Fruit fly (Drosophila melanogaster) whole organism, embryonic: ENCODE measurements around the gene RpLP1.
A peak's percentile ranks its signal among the peaks of the same experiment; 100 is the strongest.

Experiments used
- Abd-B ChIP-seq: fragments of 200-800 bp; sonication (Bioruptor generic); optimal IDR thresholded peaks from 2 replicates; lab custom pipeline; 2018; ENCODE audit warnings: missing biosample characterization, mild to moderate bottlenecking, missing genetic modification characterization, moderate library complexity
- Aef1 ChIP-seq: fragments of 200-800 bp; sonication (Bioruptor generic); IDR thresholded peaks from 3 replicates; pipeline ENCODE4 v1.3.6; 2022; ENCODE audit warnings: missing biosample characterization, missing genetic modification characterization
- Atf-2 ChIP-seq: fragments of 200-800 bp; sonication (Bioruptor generic); optimal IDR thresholded peaks from 2 replicates; lab custom pipeline; 2016; ENCODE audit warnings: missing biosample characterization, missing genetic modification characterization
- Awh ChIP-seq: fragments of 200-800 bp; sonication (Bioruptor generic); IDR thresholded peaks from 2 replicates; pipeline ENCODE4, ENCODE4 v1.3.6; 2022; ENCODE audit warnings: missing biosample characterization, missing genetic modification characterization
- BEAF-32 ChIP-seq: fragments of 200-800 bp; sonication (Bioruptor generic); optimal IDR thresholded peaks from 3 replicates; lab custom pipeline; 2017; ENCODE audit warnings: missing biosample characterization, missing genetic modification characterization, mild to moderate bottlenecking, moderate library complexity, missing genetic modification reagents
- CG10543 ChIP-seq: fragments of 200-800 bp; sonication (Bioruptor generic); optimal IDR thresholded peaks from 3 replicates; lab custom pipeline; 2017; ENCODE audit warnings: missing biosample characterization, mild to moderate bottlenecking, missing genetic modification characterization, moderate library complexity
- CG11093 ChIP-seq: fragments of 200-800 bp; sonication (Bioruptor generic); IDR thresholded peaks from 3 replicates; pipeline ENCODE4 v1.3.6; 2022; ENCODE audit warnings: missing biosample characterization, missing genetic modification characterization
- CG2120 ChIP-seq: fragments of 200-800 bp; sonication (Bioruptor generic); optimal IDR thresholded peaks from 3 replicates; lab custom pipeline; 2016; ENCODE audit warnings: missing biosample characterization, missing genetic modification characterization
- CG2202 ChIP-seq: fragments of 200-800 bp; sonication (Bioruptor generic); optimal IDR thresholded peaks from 2 replicates; lab custom pipeline; 2018; ENCODE audit warnings: missing biosample characterization, mild to moderate bottlenecking, missing genetic modification characterization
- CG31441 ChIP-seq: fragments of 200-800 bp; sonication (Bioruptor generic); IDR thresholded peaks from 2 replicates; pipeline ENCODE4 v1.3.6; 2022; ENCODE audit warnings: missing biosample characterization, missing genetic modification characterization
- CG3163 ChIP-seq: fragments of 200-800 bp; sonication (Bioruptor generic); optimal IDR thresholded peaks from 3 replicates; lab custom pipeline; 2016; ENCODE audit warnings: missing biosample characterization, missing genetic modification characterization
- CG34376 ChIP-seq: fragments of 200-800 bp; sonication (Bioruptor generic); optimal IDR thresholded peaks from 2 replicates; lab custom pipeline; 2018; ENCODE audit warnings: missing biosample characterization, mild to moderate bottlenecking, missing genetic modification characterization
- CG43689 ChIP-seq: fragments of 200-800 bp; sonication (Bioruptor generic); IDR thresholded peaks from 2 replicates; pipeline ENCODE4 v1.3.6; 2022; ENCODE audit warnings: missing biosample characterization, missing genetic modification characterization
- CG6654 ChIP-seq: fragments of 200-800 bp; sonication (Bioruptor generic); optimal IDR thresholded peaks from 2 replicates; lab custom pipeline; 2017; ENCODE audit warnings: missing biosample characterization, mild to moderate bottlenecking, missing genetic modification characterization
- CG6689 ChIP-seq: fragments of 200-800 bp; sonication (Bioruptor generic); IDR thresholded peaks from 2 replicates; pipeline ENCODE4 v1.3.6; 2022; ENCODE audit warnings: missing biosample characterization, missing genetic modification characterization
- CG8924 ChIP-seq: fragments of 200-800 bp; optimal IDR thresholded peaks from 3 replicates; lab custom pipeline; 2019; ENCODE audit warnings: missing biosample characterization, mild to moderate bottlenecking, missing genetic modification characterization, moderate library complexity
- CG9609 ChIP-seq: fragments of 200-800 bp; sonication (Bioruptor generic); optimal IDR thresholded peaks from 3 replicates; lab custom pipeline; 2016; ENCODE audit warnings: missing biosample characterization, missing genetic modification characterization
- CG9797 ChIP-seq: fragments of 200-800 bp; sonication (Bioruptor generic); optimal IDR thresholded peaks from 3 replicates; lab custom pipeline; 2018; ENCODE audit warnings: missing biosample characterization, mild to moderate bottlenecking, missing genetic modification characterization
- Chrac-16 ChIP-seq: fragments of 200-800 bp; sonication (Bioruptor generic); optimal IDR thresholded peaks from 3 replicates; lab custom pipeline; 2016; ENCODE audit warnings: missing biosample characterization, missing genetic modification characterization
- Dip3 ChIP-seq: fragments of 200-800 bp; sonication (Bioruptor generic); optimal IDR thresholded peaks from 3 replicates; lab custom pipeline; 2016; ENCODE audit warnings: missing biosample characterization, missing genetic modification characterization
- E2f2 ChIP-seq: fragments of 200-800 bp; sonication (Bioruptor generic); IDR thresholded peaks from 2 replicates; pipeline ENCODE4 v1.3.6; 2022; ENCODE audit warnings: missing biosample characterization, missing genetic modification characterization
- H15 ChIP-seq: fragments of 200-800 bp; sonication (Bioruptor generic); IDR thresholded peaks from 3 replicates; pipeline ENCODE4 v1.3.6; 2022; ENCODE audit warnings: missing biosample characterization, missing genetic modification characterization
- Hr78 ChIP-seq, 2 experiments: fragments of 200-800 bp in 1 of 2; fragments of >200 bp in 1 of 2; sonication (Bioruptor generic) in 1 of 2; optimal IDR thresholded peaks; 2 replicates each; lab custom pipeline; 2017 to 2019; ENCODE audit warnings: missing biosample characterization in 2 of 2, missing genetic modification characterization in 2 of 2, mild to moderate bottlenecking in 1 of 2, moderate library complexity in 1 of 2
- MTF-1 ChIP-seq: fragments of 200-800 bp; sonication (Bioruptor generic); optimal IDR thresholded peaks from 2 replicates; lab custom pipeline; 2018; ENCODE audit warnings: missing biosample characterization, mild to moderate bottlenecking, missing genetic modification characterization, borderline replicate concordance
- NfI ChIP-seq: fragments of 200-800 bp; sonication (Bioruptor generic); optimal IDR thresholded peaks from 3 replicates; lab custom pipeline; 2018; ENCODE audit warnings: missing biosample characterization, mild to moderate bottlenecking, missing genetic modification characterization, moderate library complexity
- PHDP ChIP-seq: fragments of 200-800 bp; sonication (Bioruptor generic); optimal IDR thresholded peaks from 3 replicates; lab custom pipeline; 2018; ENCODE audit warnings: missing biosample characterization, mild to moderate bottlenecking, missing genetic modification characterization, moderate library complexity
- Rfx ChIP-seq: fragments of 200-800 bp; sonication (Bioruptor generic); IDR thresholded peaks from 2 replicates; pipeline ENCODE4 v1.3.6; 2022; ENCODE audit warnings: missing biosample characterization, missing genetic modification characterization
- Spps ChIP-seq: fragments of 200-800 bp; sonication (Bioruptor generic); optimal IDR thresholded peaks from 2 replicates; lab custom pipeline; 2018; ENCODE audit warnings: missing biosample characterization, mild to moderate bottlenecking, missing genetic modification characterization
- Vsx1 ChIP-seq: fragments of 200-800 bp; sonication (Bioruptor generic); optimal IDR thresholded peaks from 2 replicates; lab custom pipeline; 2017; ENCODE audit warnings: missing biosample characterization, mild to moderate bottlenecking, missing genetic modification characterization, missing genetic modification reagents
- Xbp1 ChIP-seq: fragments of 200-800 bp; sonication (Bioruptor generic); optimal IDR thresholded peaks from 3 replicates; lab custom pipeline; 2016; ENCODE audit warnings: missing biosample characterization, mild to moderate bottlenecking, missing genetic modification characterization
- YL-1 ChIP-seq: fragments of 200-800 bp; sonication (Bioruptor generic); optimal IDR thresholded peaks from 3 replicates; lab custom pipeline; 2017; ENCODE audit warnings: missing biosample characterization, mild to moderate bottlenecking, missing genetic modification characterization
- al ChIP-seq: fragments of 200-800 bp; sonication (Bioruptor generic); IDR thresholded peaks from 2 replicates; pipeline ENCODE4 v1.3.6; 2022; ENCODE audit warnings: missing biosample characterization, missing genetic modification characterization
- aop ChIP-seq: fragments of 200-800 bp; sonication (Bioruptor generic); IDR thresholded peaks from 2 replicates; pipeline ENCODE4 v1.3.6; 2022; ENCODE audit warnings: missing biosample characterization, missing genetic modification characterization
- cad ChIP-seq: fragments of >200 bp; optimal IDR thresholded peaks from 2 replicates; lab custom pipeline; 2017; ENCODE audit warnings: missing biosample characterization, missing genetic modification characterization
- cato ChIP-seq: fragments of 200-800 bp; sonication (Bioruptor generic); optimal IDR thresholded peaks from 2 replicates; lab custom pipeline; 2016; ENCODE audit warnings: missing biosample characterization, missing genetic modification characterization, borderline replicate concordance
- cg ChIP-seq: fragments of 200-800 bp; sonication (Bioruptor generic); optimal IDR thresholded peaks from 3 replicates; lab custom pipeline; 2019; ENCODE audit warnings: missing biosample characterization, mild to moderate bottlenecking, missing genetic modification characterization, moderate library complexity
- dm ChIP-seq: fragments of 200-800 bp; sonication (Bioruptor generic); optimal IDR thresholded peaks from 3 replicates; lab custom pipeline; 2016; ENCODE audit warnings: missing biosample characterization, missing genetic modification characterization
- grn ChIP-seq: fragments of 200-800 bp; sonication (Bioruptor generic); optimal IDR thresholded peaks from 3 replicates; lab custom pipeline; 2017; ENCODE audit warnings: missing biosample characterization, missing genetic modification characterization
- insv ChIP-seq, 2 experiments: fragments of 200-800 bp; sonication (Bioruptor generic); optimal IDR thresholded peaks; 3 replicates each; lab custom pipeline; 2016 to 2018; ENCODE audit warnings: missing biosample characterization in 2 of 2, missing genetic modification characterization in 2 of 2
- kay ChIP-seq: fragments of 200-800 bp; sonication (Bioruptor generic); optimal IDR thresholded peaks from 2 replicates; lab custom pipeline; 2016; ENCODE audit warnings: missing biosample characterization, missing genetic modification characterization
- klu ChIP-seq: fragments of 200-800 bp; sonication (Bioruptor generic); IDR thresholded peaks from 2 replicates; pipeline ENCODE4 v1.3.6; 2022; ENCODE audit warnings: missing biosample characterization, missing genetic modification characterization
- kni ChIP-seq: fragments of 200-800 bp; sonication (Bioruptor generic); optimal IDR thresholded peaks from 3 replicates; lab custom pipeline; 2017; ENCODE audit warnings: mild to moderate bottlenecking, missing biosample characterization, missing genetic modification reagents, missing genetic modification characterization
- lov ChIP-seq, 2 experiments: fragments of 200-800 bp in 1 of 2; fragments of >200 bp in 1 of 2; sonication (Bioruptor generic) in 1 of 2; IDR thresholded peaks in 1 of 2; optimal IDR thresholded peaks in 1 of 2; 2 replicates in 1 of 2; 3 replicates in 1 of 2; pipeline versions ENCODE4 v1.3.6 to Lab custom; 2017 to 2022; ENCODE audit warnings: missing biosample characterization in 1 of 2, missing genetic modification characterization in 1 of 2
- luna ChIP-seq: fragments of 200-800 bp; sonication (Bioruptor generic); optimal IDR thresholded peaks from 2 replicates; lab custom pipeline; 2016; ENCODE audit warnings: missing biosample characterization, missing genetic modification characterization
- mld ChIP-seq: fragments of 200-800 bp; sonication (Bioruptor generic); IDR thresholded peaks from 3 replicates; pipeline ENCODE4 v1.3.6; 2022; ENCODE audit warnings: missing biosample characterization, missing genetic modification characterization; ENCODE audit not compliant: partially characterized antibody
- oc ChIP-seq: fragments of 200-800 bp; sonication (Bioruptor generic); optimal IDR thresholded peaks from 2 replicates; lab custom pipeline; 2018; ENCODE audit warnings: missing biosample characterization, mild to moderate bottlenecking, missing genetic modification characterization, moderate library complexity
- pfk ChIP-seq: fragments of 200-800 bp; sonication (Bioruptor generic); optimal IDR thresholded peaks from 2 replicates; lab custom pipeline; 2018; ENCODE audit warnings: missing biosample characterization, mild to moderate bottlenecking, missing genetic modification characterization, moderate library complexity
- toy ChIP-seq: fragments of 200-800 bp; sonication (Bioruptor generic); IDR thresholded peaks from 2 replicates; pipeline ENCODE4 v1.3.6; 2022; ENCODE audit warnings: missing biosample characterization, missing genetic modification characterization

RpLP1 gene

dm6 chr2L:429680-430484 lies 10.1 kb downstream of the RpLP1 start (continued):
- TF ChIP-seq Xbp1 (GFP tag; lab: Kevin White, UChicago) (peak; percentile 51), CG9609 (GFP tag; lab: Kevin White, UChicago) (peak; percentile 41), Aef1 (GFP tag; lab: Robert Waterston, UW) (peak; percentile 42; the same call in 2 of the 3 replicates), CG10543 (GFP tag; lab: Kevin White, UChicago) (no peak), grn (no peak), al (GFP tag; lab: Robert Waterston, UW) (peak; percentile 44), CG11093 (0 out of 3 replicates have a peak, but pooled peaks have one; percentile 42), Spps (tag; lab: Kevin White, UChicago) (peak; percentile 39), BEAF-32 (GFP tag; lab: Kevin White, UChicago) (no peak), Hr78 (GFP tag; optimal IDR thresholded peaks at IDR 0.05; lab: Kevin White, UChicago) (peak in 1 of 2 experiments; percentile 89), Abd-B (GFP tag; lab: Kevin White, UChicago) (peak; percentile 20), CG6689 (peak; percentile 57), insv (GFP tag; optimal IDR thresholded peaks at IDR 0.05; lab: Kevin White, UChicago) (no peak), cg (GFP tag; lab: Kevin White, UChicago) (no peak), kni (GFP tag; lab: Kevin White, UChicago) (peak; percentile 62), mld (GFP tag; lab: Robert Waterston, UW) (no peak), CG6654 (no peak), CG34376 (GFP tag; lab: Kevin White, UChicago) (no peak), dm (GFP tag; lab: Kevin White, UChicago) (peak; percentile 9), NfI (GFP tag; lab: Kevin White, UChicago) (peak; percentile 28), CG2120 (peak; percentile 79), Awh (GFP tag; lab: Robert Waterston, UW) (0 out of 2 replicates have a peak, but pooled peaks have one; percentile 27), CG3163 (GFP tag; lab: Kevin White, UChicago) (no peak), cad (GFP tag; lab: Kevin White, UChicago) (no peak), CG9797 (GFP tag; lab: Kevin White, UChicago) (no peak), oc (tag; lab: Kevin White, UChicago) (peak; percentile 50), aop (GFP tag; lab: Robert Waterston, UW) (0 out of 2 replicates have a peak, but pooled peaks have one; percentile 32), Vsx1 (GFP tag; lab: Kevin White, UChicago) (peak; percentile 31), lov (optimal IDR thresholded peaks at IDR 0.05; lab: Kevin White, UChicago) (no peak), lov (GFP tag; IDR thresholded peaks at IDR 0.05; lab: Robert Waterston, UW) (0 out of 3 replicates have a peak, but pooled peaks have one; percentile 51), PHDP (tag; lab: Kevin White, UChicago) (peak; percentile 29), CG31441 (GFP tag; lab: Robert Waterston, UW) (peak; percentile 55; the same call in 1 of the 2 replicates), YL-1 (no peak), Atf-2 (GFP tag; lab: Kevin White, UChicago) (no peak), luna (GFP tag; lab: Kevin White, UChicago) (peak; percentile 54), klu (no peak), CG2202 (tag; lab: Kevin White, UChicago) (peak; percentile 0), H15 (GFP tag; lab: Robert Waterston, UW) (0 out of 3 replicates have a peak, but pooled peaks have one; percentile 31), toy (no peak), Chrac-16 (peak; percentile 71), E2f2 (GFP tag; lab: Robert Waterston, UW) (peak; percentile 26; the same call in 1 of the 2 replicates), CG43689 (GFP tag; lab: Robert Waterston, UW) (no peak), MTF-1 (GFP tag; lab: Kevin White, UChicago) (no peak), cato (GFP tag; lab: Kevin White, UChicago) (no peak), Dip3 (GFP tag; lab: Kevin White, UChicago) (peak; percentile 60), kay (peak; percentile 13), Rfx (GFP tag; lab: Robert Waterston, UW) (peak; percentile 64; the same call in 1 of the 2 replicates), pfk (GFP tag; lab: Kevin White, UChicago) (no peak), CG8924 (peak; percentile 46)
